Worm (Caenorhabditis elegans) whole organism, midembryonic: Measurements from ENCODE around the gene suox-1.

Experiments
- T22C8.4 ChIP-seq: fragments of 200-800 bp; sonication (Bioruptor generic); IDR thresholded peaks from 2 replicates; pipeline ENCODE4 v1.3.6; 2022; ENCODE audit warnings: missing genetic modification characterization, missing compliant biosample characterization
- flt-1 ChIP-seq: fragments of 200-800 bp; sonication (Bioruptor generic); IDR thresholded peaks from 2 replicates; pipeline ENCODE4 v1.3.6; 2022; ENCODE audit warnings: missing genetic modification characterization, missing compliant biosample characterization
- ref-1 ChIP-seq: fragments of 200-800 bp; sonication (Bioruptor generic); conservative IDR thresholded peaks from 2 replicates; pipeline ENCODE4 v1.3.6; 2022; ENCODE audit warnings: missing genetic modification reagents, missing genetic modification characterization, missing compliant biosample characterization
- tab-1 ChIP-seq: fragments of 200-800 bp; sonication (Bioruptor generic); IDR thresholded peaks from 2 replicates; pipeline ENCODE4 v1.3.6; 2022; ENCODE audit warnings: missing genetic modification characterization, missing compliant biosample characterization
- ztf-23 ChIP-seq: fragments of 200-800 bp; sonication (Bioruptor generic); IDR thresholded peaks from 2 replicates; pipeline ENCODE4 v1.3.6; 2022; ENCODE audit warnings: missing genetic modification reagents, missing genetic modification characterization, missing compliant biosample characterization

- TF ChIP-seq tab-1 (GFP tag; lab: Robert Waterston, UW), result no peak
- TF ChIP-seq T22C8.4 (GFP tag; lab: Robert Waterston, UW), result no peak
- TF ChIP-seq ref-1 (GFP tag; lab: Robert Waterston, UW), result no peak
- TF ChIP-seq flt-1 (GFP tag; lab: Robert Waterston, UW), result no peak
- no peak for TF ChIP-seq ztf-23 (GFP tag; lab: Robert Waterston, UW)
These were observed 12.3 kb downstream of the suox-1 start, which contains the start of gene eat-20 for ce11 chrX:15509681-15510080.
